Fruit fly (Drosophila melanogaster) whole organism, embryonic: Measurements from ENCODE around the gene janB.

ENCODE experiments used
- Atf6 ChIP-seq: fragments of 200-800 bp; sonication (Bioruptor generic); IDR thresholded peaks from 2 replicates; pipeline ENCODE4 v1.3.6; 2022; ENCODE audit warnings: missing biosample characterization, missing genetic modification characterization
- BEAF-32 ChIP-seq: fragments of 200-800 bp; sonication (Bioruptor generic); optimal IDR thresholded peaks from 3 replicates; lab custom pipeline; 2017; ENCODE audit warnings: missing biosample characterization, missing genetic modification characterization, mild to moderate bottlenecking, moderate library complexity, missing genetic modification reagents
- Bteb2 ChIP-seq: fragments of 200-800 bp; sonication (Bioruptor generic); optimal IDR thresholded peaks from 2 replicates; lab custom pipeline; 2016; ENCODE audit warnings: missing biosample characterization, missing genetic modification characterization
- CG10274 ChIP-seq: fragments of 200-800 bp; sonication (Bioruptor generic); optimal IDR thresholded peaks from 3 replicates; lab custom pipeline; 2017; ENCODE audit warnings: missing biosample characterization, mild to moderate bottlenecking, missing genetic modification characterization
- CG10366 ChIP-seq: fragments of 200-800 bp; sonication (Bioruptor generic); IDR thresholded peaks from 2 replicates; pipeline ENCODE4 v1.3.6; 2022; ENCODE audit warnings: missing biosample characterization, missing genetic modification characterization
- CG10462 ChIP-seq: fragments of 200-800 bp; sonication (Bioruptor generic); optimal IDR thresholded peaks from 2 replicates; lab custom pipeline; 2016; ENCODE audit warnings: missing biosample characterization, missing genetic modification characterization
- CG11456 ChIP-seq: fragments of 200-800 bp; sonication (Bioruptor generic); IDR thresholded peaks from 3 replicates; pipeline ENCODE4 v1.3.6; 2022; ENCODE audit warnings: missing biosample characterization, missing genetic modification characterization
- CG11504 ChIP-seq: fragments of 200-800 bp; sonication (Bioruptor generic); optimal IDR thresholded peaks from 3 replicates; lab custom pipeline; 2019; ENCODE audit warnings: missing biosample characterization, mild to moderate bottlenecking, missing genetic modification characterization, moderate library complexity
- CG12219 ChIP-seq: fragments of 200-800 bp; sonication (Bioruptor generic); optimal IDR thresholded peaks from 3 replicates; lab custom pipeline; 2018; ENCODE audit warnings: missing biosample characterization, mild to moderate bottlenecking, missing genetic modification characterization
- CG12236 ChIP-seq: fragments of 200-800 bp; sonication (Bioruptor generic); optimal IDR thresholded peaks from 2 replicates; lab custom pipeline; 2016; ENCODE audit warnings: missing biosample characterization, missing genetic modification characterization
- CG12744 ChIP-seq: fragments of 200-800 bp; sonication (Bioruptor generic); optimal IDR thresholded peaks from 2 replicates; lab custom pipeline; 2016; ENCODE audit warnings: missing biosample characterization, missing genetic modification characterization
- CG13287 ChIP-seq: fragments of 200-800 bp; sonication (Bioruptor generic); IDR thresholded peaks from 2 replicates; pipeline ENCODE4 v1.3.6; 2022; ENCODE audit warnings: missing biosample characterization, missing genetic modification characterization; ENCODE audit not compliant: partially characterized antibody
- CG14667 ChIP-seq: fragments of 200-800 bp; sonication (Bioruptor generic); IDR thresholded peaks from 2 replicates; pipeline ENCODE4 v1.3.6; 2022; ENCODE audit warnings: missing biosample characterization, missing genetic modification characterization
- CG1603 ChIP-seq: fragments of 200-800 bp; sonication (Bioruptor generic); optimal IDR thresholded peaks from 2 replicates; lab custom pipeline; 2019; ENCODE audit warnings: missing biosample characterization, mild to moderate bottlenecking, missing genetic modification characterization, moderate library complexity
- CG17361 ChIP-seq: fragments of 200-800 bp; sonication (Bioruptor generic); IDR thresholded peaks from 3 replicates; pipeline ENCODE4 v1.3.6; 2022; ENCODE audit warnings: missing biosample characterization, missing genetic modification characterization
- CG2199 ChIP-seq: fragments of 200-800 bp; sonication (Bioruptor generic); IDR thresholded peaks from 3 replicates; pipeline ENCODE4 v1.3.6; 2022; ENCODE audit warnings: missing biosample characterization, missing genetic modification characterization
- CG7372 ChIP-seq: fragments of 200-800 bp; sonication (Bioruptor generic); IDR thresholded peaks from 2 replicates; pipeline ENCODE4 v1.3.6; 2022; ENCODE audit warnings: missing biosample characterization, missing genetic modification characterization
- CkIIα-i1 ChIP-seq: fragments of 200-800 bp; sonication (Bioruptor generic); IDR thresholded peaks from 2 replicates; pipeline ENCODE4 v1.3.6; 2022; ENCODE audit warnings: missing biosample characterization, missing genetic modification characterization
- Deaf1 ChIP-seq: fragments of 200-800 bp; optimal IDR thresholded peaks from 3 replicates; lab custom pipeline; 2019; ENCODE audit warnings: missing biosample characterization, mild to moderate bottlenecking, missing genetic modification characterization, moderate library complexity
- Doc2 ChIP-seq: fragments of 200-800 bp; sonication (Bioruptor generic); IDR thresholded peaks from 2 replicates; pipeline ENCODE4 v1.3.6; 2022; ENCODE audit warnings: missing biosample characterization, missing genetic modification characterization
- Ets65A ChIP-seq: fragments of 200-800 bp; sonication (Bioruptor generic); peaks from one replicate; lab custom pipeline; 2016; ENCODE audit warnings: missing biosample characterization, missing genetic modification characterization
- Gsc ChIP-seq: fragments of 200-800 bp; sonication (Bioruptor generic); IDR thresholded peaks from 2 replicates; pipeline ENCODE4 v1.3.6; 2022; ENCODE audit warnings: missing biosample characterization, missing genetic modification characterization
- Gug ChIP-seq: fragments of 200-800 bp; sonication (Bioruptor generic); IDR thresholded peaks from 4 replicates; pipeline ENCODE4 v1.3.6; 2022; ENCODE audit warnings: missing biosample characterization, missing genetic modification characterization
- H2.0 ChIP-seq: fragments of 200-800 bp; sonication (Bioruptor generic); IDR thresholded peaks from 2 replicates; pipeline ENCODE4 v1.3.6; 2022; ENCODE audit warnings: missing biosample characterization, missing genetic modification characterization
- HLH4C ChIP-seq: fragments of 200-800 bp; sonication (Bioruptor generic); IDR thresholded peaks from 3 replicates; pipeline ENCODE4 v1.3.6; 2022; ENCODE audit warnings: missing biosample characterization, missing genetic modification characterization; ENCODE audit not compliant: partially characterized antibody
- Hand ChIP-seq: fragments of 200-800 bp; sonication (Bioruptor generic); optimal IDR thresholded peaks from 2 replicates; lab custom pipeline; 2017; ENCODE audit warnings: mild to moderate bottlenecking, missing biosample characterization, missing genetic modification reagents, missing genetic modification characterization
- HmgD ChIP-seq: fragments of 200-800 bp; sonication (Bioruptor generic); optimal IDR thresholded peaks from 3 replicates; lab custom pipeline; 2016; ENCODE audit warnings: missing biosample characterization, missing genetic modification characterization
- Hr39 ChIP-seq: fragments of >200 bp; optimal IDR thresholded peaks from 2 replicates; lab custom pipeline; 2017
- Oli ChIP-seq: fragments of 200-800 bp; sonication (Bioruptor generic); optimal IDR thresholded peaks from 2 replicates; lab custom pipeline; 2018; ENCODE audit warnings: missing biosample characterization, mild to moderate bottlenecking, missing genetic modification characterization, moderate library complexity
- Six4 ChIP-seq: fragments of 200-800 bp; sonication (Bioruptor generic); optimal IDR thresholded peaks from 2 replicates; lab custom pipeline; 2016; ENCODE audit warnings: missing biosample characterization, missing genetic modification characterization
- Usf ChIP-seq: fragments of 200-800 bp; sonication (Bioruptor generic); optimal IDR thresholded peaks from 2 replicates; lab custom pipeline; 2017; ENCODE audit warnings: missing genotype, missing biosample characterization, missing genetic modification characterization
- bsh ChIP-seq, 2 experiments: fragments of 200-800 bp; sonication (Bioruptor generic); optimal IDR thresholded peaks; 2 replicates each; lab custom pipeline; 2017 to 2018; ENCODE audit warnings: mild to moderate bottlenecking in 2 of 2, missing biosample characterization in 2 of 2, missing genetic modification characterization in 2 of 2, moderate library complexity in 1 of 2
- caup ChIP-seq: fragments of 200-800 bp; sonication (Bioruptor generic); optimal IDR thresholded peaks from 3 replicates; lab custom pipeline; 2017; ENCODE audit warnings: missing biosample characterization, mild to moderate bottlenecking, missing genetic modification characterization, moderate library complexity; ENCODE audit not compliant: severe bottlenecking
- ci ChIP-seq: fragments of 200-800 bp; sonication (Bioruptor generic); IDR thresholded peaks from 3 replicates; pipeline ENCODE4 v1.3.6; 2022; ENCODE audit warnings: missing biosample characterization, missing genetic modification characterization
- dan ChIP-seq: fragments of 200-800 bp; sonication (Bioruptor generic); IDR thresholded peaks from 2 replicates; pipeline ENCODE4 v1.3.6; 2022; ENCODE audit warnings: missing biosample characterization, missing genetic modification characterization
- disco-r ChIP-seq: fragments of 200-800 bp; sonication (Bioruptor generic); optimal IDR thresholded peaks from 2 replicates; lab custom pipeline; 2016; ENCODE audit warnings: missing biosample characterization, missing genetic modification characterization
- gcm2 ChIP-seq: fragments of 200-800 bp; sonication (Bioruptor generic); optimal IDR thresholded peaks from 2 replicates; lab custom pipeline; 2016; ENCODE audit warnings: missing biosample characterization, missing genetic modification characterization
- gt ChIP-seq: fragments of 200-800 bp; sonication (Bioruptor generic); IDR thresholded peaks from 2 replicates; pipeline ENCODE4 v1.3.6; 2022; ENCODE audit warnings: missing biosample characterization, missing genetic modification characterization
- hb ChIP-seq: fragments of 200-800 bp; sonication (Bioruptor generic); IDR thresholded peaks from 3 replicates; pipeline ENCODE4 v1.3.6; 2022; ENCODE audit warnings: missing biosample characterization, missing genetic modification characterization; ENCODE audit not compliant: partially characterized antibody
- kay ChIP-seq: fragments of 200-800 bp; sonication (Bioruptor generic); optimal IDR thresholded peaks from 2 replicates; lab custom pipeline; 2016; ENCODE audit warnings: missing biosample characterization, missing genetic modification characterization
- luna ChIP-seq: fragments of 200-800 bp; sonication (Bioruptor generic); optimal IDR thresholded peaks from 2 replicates; lab custom pipeline; 2016; ENCODE audit warnings: missing biosample characterization, missing genetic modification characterization
- mirr ChIP-seq: fragments of 200-800 bp; sonication (Bioruptor generic); optimal IDR thresholded peaks from 3 replicates; lab custom pipeline; 2018; ENCODE audit warnings: missing biosample characterization, mild to moderate bottlenecking, missing genetic modification characterization
- pum ChIP-seq: fragments of 200-800 bp; sonication (Bioruptor generic); optimal IDR thresholded peaks from 2 replicates; lab custom pipeline; 2016; ENCODE audit warnings: missing biosample characterization, missing genetic modification characterization
- sd ChIP-seq: fragments of 200-800 bp; sonication (Bioruptor generic); optimal IDR thresholded peaks from 3 replicates; lab custom pipeline; 2018; ENCODE audit warnings: missing biosample characterization, mild to moderate bottlenecking, missing genetic modification characterization, moderate library complexity
- slou ChIP-seq: fragments of 200-800 bp; sonication (Bioruptor generic); optimal IDR thresholded peaks from 3 replicates; lab custom pipeline; 2016; ENCODE audit warnings: missing biosample characterization, missing genetic modification characterization
- slp2 ChIP-seq: fragments of 200-800 bp; sonication (Bioruptor generic); optimal IDR thresholded peaks from 2 replicates; lab custom pipeline; 2016; ENCODE audit warnings: missing biosample characterization, missing genetic modification characterization
- unc-4 ChIP-seq: fragments of 200-800 bp; sonication (Bioruptor generic); IDR thresholded peaks from 2 replicates; pipeline ENCODE4 v1.3.6; 2022; ENCODE audit warnings: missing biosample characterization, missing genetic modification characterization; ENCODE audit not compliant: partially characterized antibody
- wdn ChIP-seq: fragments of 200-800 bp; sonication (Bioruptor generic); IDR thresholded peaks from 2 replicates; pipeline ENCODE4 v1.3.6; 2022; ENCODE audit warnings: missing biosample characterization, missing genetic modification characterization
- zen ChIP-seq: fragments of 200-800 bp; sonication (Bioruptor generic); optimal IDR thresholded peaks from 3 replicates; lab custom pipeline; 2018; ENCODE audit warnings: missing biosample characterization, mild to moderate bottlenecking, missing genetic modification characterization, moderate library complexity
- zfh1 ChIP-seq: fragments of 200-800 bp; sonication (Bioruptor generic); IDR thresholded peaks from 3 replicates; pipeline ENCODE4 v1.3.6; 2022; ENCODE audit warnings: missing biosample characterization, missing genetic modification characterization

The janB gene

dm6 chr3R:30058057-30058868 lies 19.7 kb upstream of the janB start, which contains the start of gene sima (continued):
- TF ChIP-seq hb (GFP tag; lab: Robert Waterston, UW): no peak
- peak; percentile 32; the same call in 1 of the 3 replicates for TF ChIP-seq ci (GFP tag; lab: Robert Waterston, UW)
- 0 out of 2 replicates have a peak, but pooled peaks have one; percentile 31 for TF ChIP-seq CG10366 (GFP tag; lab: Robert Waterston, UW)
- no peak for TF ChIP-seq Oli (tag; lab: Kevin White, UChicago)
- TF ChIP-seq CG2199 (GFP tag; lab: Robert Waterston, UW): no peak
- TF ChIP-seq Hr39 (lab: Kevin White, UChicago): no peak
- TF ChIP-seq bsh (GFP tag; optimal IDR thresholded peaks at IDR 0.05; lab: Kevin White, UChicago): no peak
- TF ChIP-seq CG13287 (GFP tag; lab: Robert Waterston, UW): peak; percentile 25; the same call in 1 of the 2 replicates
- no peak for TF ChIP-seq CG12219 (GFP tag; lab: Kevin White, UChicago)
- TF ChIP-seq kay (GFP tag; lab: Kevin White, UChicago): no peak
- TF ChIP-seq Doc2 (GFP tag; lab: Robert Waterston, UW): no peak
- TF ChIP-seq CG7372 (GFP tag; lab: Robert Waterston, UW): no peak
- TF ChIP-seq CG14667 (GFP tag; lab: Robert Waterston, UW): no peak; the same call in 1 of the 2 replicates
- no peak for TF ChIP-seq pum (GFP tag; lab: Kevin White, UChicago)
- TF ChIP-seq Six4 (GFP tag; lab: Kevin White, UChicago): no peak
- no peak for TF ChIP-seq dan
- TF ChIP-seq Ets65A (GFP tag; lab: Kevin White, UChicago): peak; percentile 86
- peak; percentile 39 for TF ChIP-seq BEAF-32 (GFP tag; lab: Kevin White, UChicago)
- peak; percentile 30 for TF ChIP-seq Deaf1
- TF ChIP-seq CkIIα-i1 (GFP tag; lab: Robert Waterston, UW): no peak
- no peak for TF ChIP-seq Hand (GFP tag; lab: Kevin White, UChicago)
- no peak for TF ChIP-seq gcm2 (GFP tag; lab: Kevin White, UChicago)
- TF ChIP-seq H2.0 (GFP tag; lab: Robert Waterston, UW): no peak; the same call in 1 of the 2 replicates
- peak; percentile 51 for TF ChIP-seq caup (GFP tag; lab: Kevin White, UChicago)
- no peak for TF ChIP-seq slou (GFP tag; lab: Kevin White, UChicago)
- no peak for TF ChIP-seq HmgD (GFP tag; lab: Kevin White, UChicago)
- no peak for TF ChIP-seq gt (GFP tag; lab: Robert Waterston, UW)
- TF ChIP-seq zen: no peak
- TF ChIP-seq HLH4C (GFP tag; lab: Robert Waterston, UW): no peak
- no peak for TF ChIP-seq slp2 (GFP tag; lab: Kevin White, UChicago)
- no peak for TF ChIP-seq Bteb2 (GFP tag; lab: Kevin White, UChicago)
- TF ChIP-seq disco-r (GFP tag; lab: Kevin White, UChicago): no peak
- no peak for TF ChIP-seq Gsc
- TF ChIP-seq Usf (GFP tag; lab: Kevin White, UChicago): no peak
- peak; percentile 91 for TF ChIP-seq CG10462 (GFP tag; lab: Kevin White, UChicago)
- TF ChIP-seq sd: no peak
- TF ChIP-seq CG10274 (GFP tag; lab: Kevin White, UChicago): no peak
- TF ChIP-seq mirr (GFP tag; lab: Kevin White, UChicago): no peak
- no peak for TF ChIP-seq wdn (GFP tag; lab: Robert Waterston, UW)
- TF ChIP-seq CG1603 (tag; lab: Kevin White, UChicago): peak; percentile 71
- peak; percentile 39 for TF ChIP-seq CG11504 (tag; lab: Kevin White, UChicago)
- peak; percentile 1 for TF ChIP-seq luna (GFP tag; lab: Kevin White, UChicago)
- 0 out of 2 replicates have a peak, but pooled peaks have one; percentile 19 for TF ChIP-seq unc-4
- 0 out of 3 replicates have a peak, but pooled peaks have one; percentile 32 for TF ChIP-seq zfh1 (GFP tag; lab: Robert Waterston, UW)
- no peak for TF ChIP-seq CG12236 (GFP tag; lab: Kevin White, UChicago)
- no peak for TF ChIP-seq Atf6 (GFP tag; lab: Robert Waterston, UW)
- TF ChIP-seq CG12744 (GFP tag; lab: Kevin White, UChicago): peak; percentile 14
- TF ChIP-seq CG17361 (GFP tag; lab: Robert Waterston, UW): peak; percentile 24; the same call in 1 of the 3 replicates
- TF ChIP-seq Gug (GFP tag; lab: Robert Waterston, UW): no peak
- TF ChIP-seq CG11456 (GFP tag; lab: Robert Waterston, UW): no peak
